Worm (Caenorhabditis elegans) whole organism, L4 larva: ENCODE measurements around the gene col-111.
A peak's percentile ranks its signal among the peaks of the same experiment; 100 is the strongest.

Experiments
- Y105C5A.15 ChIP-seq: fragments of 200-800 bp; sonication (Bioruptor generic); IDR thresholded peaks from 2 replicates; pipeline ENCODE4 v1.3.6; 2022; ENCODE audit warnings: missing genetic modification characterization, missing compliant biosample characterization
- Y75B8A.6 ChIP-seq: fragments of 200-800 bp; sonication (Bioruptor generic); IDR thresholded peaks from 2 replicates; pipeline ENCODE4 v1.3.6; 2022; ENCODE audit warnings: missing genetic modification reagents, missing genetic modification characterization, missing compliant biosample characterization
- ZK337.2 ChIP-seq: fragments of 200-800 bp; sonication (Bioruptor generic); IDR thresholded peaks from 2 replicates; pipeline ENCODE4 v1.3.6; 2022; ENCODE audit warnings: missing genetic modification reagents, missing genetic modification characterization, missing compliant biosample characterization
- aha-1 ChIP-seq: fragments of 150-350 bp; peaks from one replicate; lab custom pipeline; 2014; ENCODE audit warnings: missing biosample characterization, missing genetic modification characterization
- attf-4 ChIP-seq: sonication (generic microtip); optimal IDR thresholded peaks from 3 replicates; lab custom pipeline; 2017; ENCODE audit warnings: missing biosample characterization, missing genetic modification characterization
- ceh-20 ChIP-seq: fragments of 200-800 bp; sonication (Bioruptor generic); IDR thresholded peaks from 2 replicates; pipeline ENCODE4 v1.3.6; 2022; ENCODE audit warnings: missing genetic modification reagents, missing genetic modification characterization, missing compliant biosample characterization
- dmd-9 ChIP-seq: fragments of 200-800 bp; sonication (Bioruptor generic); IDR thresholded peaks from 2 replicates; pipeline ENCODE4 v1.3.6; 2022; ENCODE audit warnings: missing genetic modification reagents, missing genetic modification characterization, missing compliant biosample characterization
- dpl-1 ChIP-seq: fragments of 150-350 bp; optimal IDR thresholded peaks from 2 replicates; lab custom pipeline; 2014; ENCODE audit warnings: missing biosample characterization, missing genetic modification reagents, missing genetic modification characterization
- dve-1 ChIP-seq: sonication (generic microtip); optimal IDR thresholded peaks from 2 replicates; lab custom pipeline; 2017; ENCODE audit warnings: antibody characterized with exemption, mild to moderate bottlenecking, missing genetic modification characterization, missing compliant biosample characterization; ENCODE audit not compliant: insufficient read depth
- egl-27 ChIP-seq: sonication (generic microtip); optimal IDR thresholded peaks from 3 replicates; lab custom pipeline; 2017; ENCODE audit warnings: missing biosample characterization, missing genetic modification reagents, missing genetic modification characterization
- fkh-10 ChIP-seq: fragments of 150-350 bp; optimal IDR thresholded peaks from 2 replicates; lab custom pipeline; 2014; ENCODE audit warnings: missing biosample characterization, missing genetic modification reagents, missing genetic modification characterization
- hlh-11 ChIP-seq: fragments of 200-800 bp; sonication (Bioruptor generic); optimal IDR thresholded peaks from 2 replicates; lab custom pipeline; 2018; ENCODE audit warnings: mild to moderate bottlenecking, missing genetic modification characterization, missing compliant biosample characterization
- hlh-30 ChIP-seq: sonication (generic microtip); optimal IDR thresholded peaks from 2 replicates; lab custom pipeline; 2017; ENCODE audit warnings: antibody characterized with exemption, mild to moderate bottlenecking, missing genetic modification characterization, missing compliant biosample characterization; ENCODE audit not compliant: insufficient read depth
- hmg-1.1 ChIP-seq: fragments of 200-800 bp; sonication (Bioruptor generic); IDR thresholded peaks from 2 replicates; pipeline ENCODE4 v1.3.6; 2022; ENCODE audit warnings: missing genetic modification reagents, missing genetic modification characterization, missing compliant biosample characterization
- jun-1 ChIP-seq: fragments of 150-350 bp; optimal IDR thresholded peaks from 2 replicates; lab custom pipeline; 2014; ENCODE audit warnings: missing biosample characterization, missing genetic modification reagents, missing genetic modification characterization
- lin-13 ChIP-seq: fragments of 150-350 bp; optimal IDR thresholded peaks from 2 replicates; lab custom pipeline; 2014; ENCODE audit warnings: missing biosample characterization, missing genetic modification reagents, missing genetic modification characterization
- lin-15B ChIP-seq: fragments of 150-350 bp; sonication (generic microtip); optimal IDR thresholded peaks from 3 replicates; lab custom pipeline; 2014; ENCODE audit warnings: missing biosample characterization, missing genetic modification characterization
- lin-39 ChIP-seq: fragments of 150-350 bp; optimal IDR thresholded peaks from 2 replicates; lab custom pipeline; 2014; ENCODE audit warnings: missing biosample characterization, missing genetic modification reagents, missing genetic modification characterization
- mes-2 ChIP-seq: sonication (generic microtip); optimal IDR thresholded peaks from 2 replicates; lab custom pipeline; 2016; ENCODE audit warnings: missing genotype, mild to moderate bottlenecking, missing genetic modification characterization, missing compliant biosample characterization; ENCODE audit not compliant: poor library complexity, severe bottlenecking
- nhr-11 ChIP-seq: fragments of 150-350 bp; optimal IDR thresholded peaks from 2 replicates; lab custom pipeline; 2014; ENCODE audit warnings: missing biosample characterization, missing genetic modification characterization
- nhr-111 ChIP-seq: fragments of 200-800 bp; sonication (Bioruptor generic); optimal IDR thresholded peaks from 2 replicates; lab custom pipeline; 2018; ENCODE audit warnings: mild to moderate bottlenecking, missing genetic modification characterization, missing compliant biosample characterization
- nhr-25 ChIP-seq: sonication (generic microtip); optimal IDR thresholded peaks from 2 replicates; lab custom pipeline; 2017; ENCODE audit warnings: missing genetic modification characterization, mild to moderate bottlenecking, missing compliant biosample characterization, antibody characterized with exemption, moderate library complexity, borderline replicate concordance; ENCODE audit not compliant: insufficient read depth
- nhr-28 ChIP-seq: fragments of 150-350 bp; optimal IDR thresholded peaks from 2 replicates; lab custom pipeline; 2014; ENCODE audit warnings: missing biosample characterization, missing genetic modification characterization
- nhr-76 ChIP-seq: fragments of 150-350 bp; optimal IDR thresholded peaks from 2 replicates; lab custom pipeline; 2014; ENCODE audit warnings: missing biosample characterization, missing genetic modification characterization
- nhr-77 ChIP-seq: fragments of 150-350 bp; optimal IDR thresholded peaks from 2 replicates; lab custom pipeline; 2014; ENCODE audit warnings: missing biosample characterization, missing genetic modification characterization
- rbr-2 ChIP-seq: sonication (generic microtip); optimal IDR thresholded peaks from 2 replicates; lab custom pipeline; 2016; ENCODE audit warnings: missing genotype, missing genetic modification characterization, missing compliant biosample characterization
- unc-39 ChIP-seq: sonication (generic microtip); optimal IDR thresholded peaks from 2 replicates; lab custom pipeline; 2017; ENCODE audit warnings: missing biosample characterization, missing genetic modification characterization
- unc-62 ChIP-seq, 3 experiments: fragments of 150-350 bp in 1 of 3; sonication (generic microtip); optimal IDR thresholded peaks in 2 of 3; peaks in 1 of 3; 1 replicate in 1 of 3; 2 replicates in 2 of 3; lab custom pipeline; 2014 to 2017; ENCODE audit warnings: missing biosample characterization in 3 of 3, missing genetic modification characterization in 3 of 3, missing genetic modification reagents in 3 of 3, missing genotype in 1 of 3
- zag-1 ChIP-seq: fragments of 150-350 bp; optimal IDR thresholded peaks from 2 replicates; lab custom pipeline; 2014; ENCODE audit warnings: missing biosample characterization, missing genetic modification characterization
- zfp-2 ChIP-seq: sonication (generic microtip); optimal IDR thresholded peaks from 2 replicates; lab custom pipeline; 2016; ENCODE audit warnings: mild to moderate bottlenecking, missing genetic modification characterization, missing compliant biosample characterization

col-111 gene

ce11 chrIV:4650624-4651094 lies 7.1 kb downstream of the col-111 start, which contains the start of gene ubc-9 (continued):
- TF ChIP-seq unc-62 (GFP tag; optimal IDR thresholded peaks at IDR 0.05 in 1 of 2; lab: Kevin White, UChicago) (no peak), unc-62 (tag; optimal IDR thresholded peaks at IDR 0.05; lab: Kevin White, UChicago) (no peak), Y105C5A.15 (GFP tag; lab: Robert Waterston, UW) (no peak), dve-1 (tag; lab: Kevin White, UChicago) (peak; percentile 71), lin-15B (no peak), attf-4 (tag; lab: Kevin White, UChicago) (no peak), fkh-10 (GFP tag; lab: Kevin White, UChicago) (peak; percentile 20), lin-39 (tag; lab: Kevin White, UChicago) (no peak)

ce11 chrIV:4649460-4649859 lies 8.3 kb downstream of the col-111 start, which contains the start of gene F29B9.7:
TSS of gene F29B9.7 (plus strand) at chrIV:4649760.
- peak in 1 of 2 experiments; percentile 11 for TF ChIP-seq unc-62 (GFP tag; optimal IDR thresholded peaks at IDR 0.05 in 1 of 2; lab: Kevin White, UChicago)
- TF ChIP-seq unc-62 (tag; optimal IDR thresholded peaks at IDR 0.05; lab: Kevin White, UChicago) = no peak
- TF ChIP-seq nhr-25 (tag; lab: Kevin White, UChicago) = no peak

DNA sequence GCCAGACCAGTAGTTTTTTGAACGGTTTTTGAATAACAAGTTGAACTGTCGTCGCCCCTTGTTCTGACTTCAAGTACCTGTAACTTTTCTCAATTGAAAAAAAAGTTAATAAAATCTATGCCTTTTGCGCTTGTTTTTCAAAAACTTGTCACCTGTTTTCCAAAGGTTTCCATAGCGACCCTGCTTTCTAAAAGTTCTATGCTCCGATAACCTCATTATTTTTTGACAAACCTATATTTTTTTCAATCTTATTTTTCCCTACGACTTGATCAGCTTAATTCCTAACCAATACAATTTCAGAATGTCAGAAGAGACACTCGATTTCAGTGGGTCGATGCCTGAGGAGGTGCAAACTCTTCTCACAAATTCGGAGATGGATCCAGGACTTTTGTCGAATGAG lies 10.4 kb downstream of the col-111 start, which contains the start of gene F29B9.8:
Gene F29B9.8, plus strand, starts transcription at position 301 of the 400 bp plus-strand sequence.
- no peak for TF ChIP-seq hlh-30 (tag; lab: Kevin White, UChicago)
- no peak for TF ChIP-seq Y105C5A.15 (GFP tag; lab: Robert Waterston, UW)
- TF ChIP-seq hmg-1.1 (GFP tag; lab: Robert Waterston, UW) = no peak
- TF ChIP-seq nhr-111 (GFP tag; lab: Kevin White, UChicago) = no peak
- no peak for TF ChIP-seq rbr-2 (tag; lab: Kevin White, UChicago)
- TF ChIP-seq zfp-2 (tag; lab: Kevin White, UChicago) = no peak
- no peak for TF ChIP-seq ceh-20
- TF ChIP-seq dmd-9 (GFP tag; lab: Robert Waterston, UW) = no peak
- no peak for TF ChIP-seq Y75B8A.6 (GFP tag; lab: Robert Waterston, UW)
- no peak for TF ChIP-seq nhr-28
- TF ChIP-seq nhr-77 (tag; lab: Kevin White, UChicago) = no peak
- TF ChIP-seq, all 104 proteins: peak for 0

DNA sequence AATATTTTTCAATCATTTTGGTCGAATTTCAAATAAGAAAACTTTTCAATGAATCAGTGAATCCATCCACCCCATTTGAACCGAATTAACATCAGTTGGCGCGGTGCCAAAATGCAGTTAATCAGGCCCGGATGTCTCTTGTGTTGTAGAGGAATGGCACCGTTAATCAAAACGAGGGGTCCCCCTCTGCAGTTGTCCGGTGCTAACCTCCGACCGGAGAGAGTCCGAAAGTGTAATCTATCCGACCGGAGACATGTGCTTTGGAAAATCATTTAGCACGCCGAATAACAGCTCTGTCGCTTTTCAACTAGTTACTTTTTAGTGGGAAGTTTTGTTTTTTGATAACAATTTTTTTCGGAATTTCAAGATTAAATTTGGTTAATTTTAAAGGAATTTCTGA lies 12.5 kb downstream of the col-111 start:
- no peak for TF ChIP-seq zag-1 (tag; lab: Kevin White, UChicago)
- peak; percentile 41 for TF ChIP-seq aha-1
- no peak for TF ChIP-seq dve-1 (tag; lab: Kevin White, UChicago)
- no peak for TF ChIP-seq dpl-1 (GFP tag; lab: Kevin White, UChicago)
- no peak for TF ChIP-seq nhr-76 (tag; lab: Kevin White, UChicago)
- TF ChIP-seq, all 104 proteins: peak for 1

ce11 chrIV:4643577-4643976 lies 14.2 kb downstream of the col-111 start:
- TF ChIP-seq lin-13 (GFP tag; lab: Kevin White, UChicago) (no peak), egl-27 (tag; lab: Kevin White, UChicago) (no peak), nhr-11 (tag; lab: Kevin White, UChicago) (no peak), unc-39 (no peak), zag-1 (tag; lab: Kevin White, UChicago) (no peak)

- peak; percentile 63 for TF ChIP-seq nhr-28
- no peak for TF ChIP-seq mes-2 (tag; lab: Kevin White, UChicago)
- peak; percentile 56 for TF ChIP-seq nhr-25 (tag; lab: Kevin White, UChicago)
- TF ChIP-seq, all 104 proteins: peak for 2
Observed at ce11 chrIV:4640941-4641340, 16.8 kb downstream of the col-111 start.

- no peak for TF ChIP-seq dmd-9 (GFP tag; lab: Robert Waterston, UW)
- peak; percentile 6 for TF ChIP-seq hlh-11 (tag; lab: Kevin White, UChicago)
- TF ChIP-seq ZK337.2 (GFP tag; lab: Robert Waterston, UW) = 0 out of 2 replicates have a peak, but pooled peaks have one; percentile 28
- peak; percentile 41 for TF ChIP-seq nhr-28
- TF ChIP-seq jun-1 (tag; lab: Kevin White, UChicago) = no peak
- TF ChIP-seq lin-15B = no peak
- peak; percentile 76 for TF ChIP-seq aha-1
Observed at ce11 chrIV:4639352-4639751, 18.4 kb downstream of the col-111 start.
